Worm (Caenorhabditis elegans): ENCODE measurements around the gene pnc-2.

pnc-2 gene

DNA sequence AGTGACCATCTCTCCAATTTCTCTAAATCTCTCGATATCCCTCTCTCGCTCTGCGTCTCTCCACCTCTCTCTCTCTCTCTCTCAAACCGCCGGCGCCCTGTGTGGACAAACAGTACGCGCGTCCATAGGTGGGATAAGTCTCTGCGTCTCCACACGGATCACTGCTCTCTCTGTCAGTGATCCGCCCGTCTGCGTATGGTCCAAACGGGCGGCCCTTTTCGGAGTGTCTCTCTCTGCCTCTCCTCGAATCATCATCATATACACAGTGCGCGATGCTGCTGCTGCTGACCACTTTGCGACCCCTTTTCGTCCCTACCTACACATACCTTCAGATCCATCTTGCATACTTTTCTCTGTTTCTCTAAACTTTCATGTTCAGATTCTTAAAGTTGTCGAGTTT, 37.2 kb downstream of the pnc-2 start:
- TF ChIP-seq ceh-45 (GFP tag; IDR thresholded peaks at IDR 0.05) (no peak), nfya-1 (tag; optimal IDR thresholded peaks at IDR 0.05) (peak; percentile 73), ceh-18 (tag; optimal IDR thresholded peaks at IDR 0.05) (peak; percentile 36), ztf-16 (tag; optimal IDR thresholded peaks at IDR 0.05) (no peak), C08G9.2 (tag; optimal IDR thresholded peaks at IDR 0.05) (peak; percentile 33), pros-1 (tag; optimal IDR thresholded peaks at IDR 0.05) (peak; percentile 62), ceh-19 (GFP tag; optimal IDR thresholded peaks at IDR 0.05) (no peak), ceh-34 (tag; optimal IDR thresholded peaks at IDR 0.05) (peak; percentile 10), hlh-13 (GFP tag; optimal IDR thresholded peaks at IDR 0.05) (no peak), unc-3 (GFP tag; conservative IDR thresholded peaks at IDR 0.05) (no peak), unc-3 (tag; optimal IDR thresholded peaks at IDR 0.05) (no peak), ceh-2 (tag; optimal IDR thresholded peaks at IDR 0.05) (peak; percentile 6), tbx-7 (tag; optimal IDR thresholded peaks at IDR 0.05) (peak; percentile 15), Y22D7AL.16 (tag; optimal IDR thresholded peaks at IDR 0.05) (no peak), eyg-1 (tag; optimal IDR thresholded peaks at IDR 0.05) (peak; percentile 34), hlh-8 (tag; optimal IDR thresholded peaks at IDR 0.05) (no peak), che-1 (tag; optimal IDR thresholded peaks at IDR 0.05) (no peak), nhr-232 (tag; optimal IDR thresholded peaks at IDR 0.05) (peak; percentile 1), F13H6.1 (tag; optimal IDR thresholded peaks at IDR 0.05) (peak; percentile 77), ref-2 (tag; optimal IDR thresholded peaks at IDR 0.05) (peak; percentile 65), dve-1 (tag; optimal IDR thresholded peaks at IDR 0.05) (no peak), hlh-30 (tag; optimal IDR thresholded peaks at IDR 0.05; ENCODE audit: insufficient read depth) (peak; percentile 26), ceh-31 (tag; optimal IDR thresholded peaks at IDR 0.05) (peak; percentile 49), gmeb-2 (tag; optimal IDR thresholded peaks at IDR 0.05) (no peak), ets-4 (tag; optimal IDR thresholded peaks at IDR 0.05) (peak; percentile 9), hlh-6 (tag; optimal IDR thresholded peaks at IDR 0.05) (peak; percentile 49), tbx-2 (tag; optimal IDR thresholded peaks at IDR 0.05) (peak; percentile 70), rnt-1 (tag; optimal IDR thresholded peaks at IDR 0.05) (peak; percentile 63), pha-2 (tag; optimal IDR thresholded peaks at IDR 0.05) (peak; percentile 32)

DNA sequence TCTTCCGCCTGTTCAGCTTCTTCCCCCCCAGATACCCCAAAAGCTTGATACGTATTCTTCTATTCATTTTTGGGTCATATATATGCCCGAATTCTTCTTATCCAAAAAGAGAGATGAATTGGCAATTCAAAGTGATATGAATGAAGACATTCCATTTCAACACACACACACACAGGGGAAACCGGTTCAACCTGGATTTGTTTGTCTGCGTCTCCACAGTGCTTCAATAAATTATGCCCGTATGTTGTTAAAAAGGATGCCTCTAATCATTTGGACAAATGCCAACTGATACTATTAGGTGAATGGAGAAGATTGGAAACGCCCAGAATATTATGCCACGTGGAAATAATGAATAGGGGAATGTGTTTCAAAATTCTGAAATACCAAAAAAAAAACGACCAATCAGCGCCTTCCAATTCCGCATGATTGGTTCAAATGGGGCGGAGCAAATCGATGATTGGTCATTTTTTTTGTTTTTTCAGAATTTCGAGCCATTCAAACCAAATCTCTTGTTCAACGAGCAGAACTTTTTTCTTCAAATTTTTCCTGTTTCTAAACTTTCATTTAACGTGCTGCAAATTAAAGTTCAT, 39.5 kb downstream of the pnc-2 start:
- no peak for TF ChIP-seq unc-86 (tag; optimal IDR thresholded peaks at IDR 0.05)
- TF ChIP-seq T23F11.4 (GFP tag; optimal IDR thresholded peaks at IDR 0.05), result no peak
- peak; percentile 75 for TF ChIP-seq nfya-1 (tag; optimal IDR thresholded peaks at IDR 0.05)

DNA sequence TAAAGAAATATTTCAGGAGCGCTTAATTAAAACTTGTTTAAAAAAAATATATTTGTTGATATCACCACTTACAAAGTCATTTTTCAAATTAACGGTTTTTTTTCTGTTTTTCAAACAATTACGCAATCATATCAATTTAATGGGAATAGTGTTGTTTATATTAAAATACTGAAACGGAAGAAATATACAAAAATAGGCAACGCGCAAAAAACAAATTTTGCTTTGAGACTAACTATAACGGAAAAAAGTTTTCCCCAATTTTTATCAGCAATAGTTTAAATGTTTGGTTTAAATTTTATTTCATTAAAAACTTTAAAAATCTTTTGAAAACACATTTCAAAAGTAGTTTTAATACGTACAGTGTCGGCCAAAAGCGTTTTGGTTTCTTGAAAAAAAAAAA, 40.9 kb downstream of the pnc-2 start:
- TF ChIP-seq ceh-31 (tag; optimal IDR thresholded peaks at IDR 0.05) (no peak), hlh-15 (tag; optimal IDR thresholded peaks at IDR 0.05) (no peak), elt-2 (tag; optimal IDR thresholded peaks at IDR 0.05) (no peak), Y22D7AL.16 (tag; optimal IDR thresholded peaks at IDR 0.05) (no peak), gmeb-2 (tag; optimal IDR thresholded peaks at IDR 0.05) (no peak), tbx-7 (tag; optimal IDR thresholded peaks at IDR 0.05) (no peak), pha-2 (tag; optimal IDR thresholded peaks at IDR 0.05) (no peak), dve-1 (tag; optimal IDR thresholded peaks at IDR 0.05) (no peak), ama-1 (optimal IDR thresholded peaks at IDR 0.05) (no peak), pqm-1 (tag; optimal IDR thresholded peaks at IDR 0.05) (no peak), pha-4 (tag; optimal IDR thresholded peaks at IDR 0.05) (no peak), odd-2 (tag; optimal IDR thresholded peaks at IDR 0.05) (no peak), ceh-6 (GFP tag; optimal IDR thresholded peaks at IDR 0.05) (no peak), sox-4 (tag; optimal IDR thresholded peaks at IDR 0.05) (no peak), T23F11.4 (GFP tag; optimal IDR thresholded peaks at IDR 0.05) (no peak), unc-55 (GFP tag; optimal IDR thresholded peaks at IDR 0.05) (no peak), syd-9 (tag; optimal IDR thresholded peaks at IDR 0.05) (no peak), che-1 (tag; optimal IDR thresholded peaks at IDR 0.05) (no peak), pros-1 (tag; optimal IDR thresholded peaks at IDR 0.05) (no peak)
